Fruit fly (Drosophila melanogaster): ENCODE data around the gene Klc.

dm6 chr3L:12697531-12697930 is 52.3 kb downstream of the Klc start:
- TF ChIP-seq CG4404 (GFP tag; IDR thresholded peaks at IDR 0.05) = no peak
- TF ChIP-seq fd64A (GFP tag; optimal IDR thresholded peaks at IDR 0.05) = no peak
- TF ChIP-seq CG18262 (tag; optimal IDR thresholded peaks at IDR 0.05) = no peak
- TF ChIP-seq Xbp1 (GFP tag; optimal IDR thresholded peaks at IDR 0.05) = no peak
- TF ChIP-seq Blimp-1 (GFP tag; optimal IDR thresholded peaks at IDR 0.05) = no peak
- TF ChIP-seq CG8388 (GFP tag; optimal IDR thresholded peaks at IDR 0.05) = no peak
- TF ChIP-seq zfh1 (GFP tag; IDR thresholded peaks at IDR 0.05) = no peak
- TF ChIP-seq NC2α (GFP tag; optimal IDR thresholded peaks at IDR 0.05) = no peak
